Worm (Caenorhabditis elegans): ENCODE results near the gene dmd-10.

ce11 chrV:13200609-13201008, 35.8 kb downstream of the dmd-10 start:
- no peak for TF ChIP-seq snpc-4 (tag; optimal IDR thresholded peaks at IDR 0.05)
- no peak for TF ChIP-seq nhr-237 (tag; optimal IDR thresholded peaks at IDR 0.05)
- no peak for TF ChIP-seq sptf-1 (tag; optimal IDR thresholded peaks at IDR 0.05)
- TF ChIP-seq ceh-39 (tag; optimal IDR thresholded peaks at IDR 0.05): no peak
- TF ChIP-seq elt-1 (tag; optimal IDR thresholded peaks at IDR 0.05; ENCODE audit: borderline replicate concordance, insufficient read depth): no peak
- no peak for TF ChIP-seq ceh-43 (GFP tag; optimal IDR thresholded peaks at IDR 0.05)
- no peak for TF ChIP-seq unc-62 (GFP tag; optimal IDR thresholded peaks at IDR 0.05)

Data from whole organism, mixed stage, embryonic.